Fruit fly (Drosophila melanogaster) whole organism, embryonic: Measurements from ENCODE around the gene CG5810.

ENCODE experiments used
- Abd-B ChIP-seq: fragments of 200-800 bp; sonication (Bioruptor generic); optimal IDR thresholded peaks from 2 replicates; lab custom pipeline; 2018; ENCODE audit warnings: missing biosample characterization, mild to moderate bottlenecking, missing genetic modification characterization, moderate library complexity
- CG13296 ChIP-seq: fragments of 200-800 bp; sonication (Bioruptor generic); optimal IDR thresholded peaks from 3 replicates; lab custom pipeline; 2018; ENCODE audit warnings: missing biosample characterization, mild to moderate bottlenecking, missing genetic modification characterization
- CG7271 ChIP-seq: fragments of 200-800 bp; sonication (Bioruptor generic); optimal IDR thresholded peaks from 2 replicates; lab custom pipeline; 2018; ENCODE audit warnings: missing biosample characterization, mild to moderate bottlenecking, missing genetic modification characterization, moderate library complexity
- Dref ChIP-seq: fragments of 200-800 bp; sonication (Bioruptor generic); IDR thresholded peaks from 2 replicates; pipeline ENCODE4 v1.3.6; 2022; ENCODE audit warnings: missing biosample characterization, missing genetic modification characterization
- Ets97D ChIP-seq: fragments of 200-800 bp; sonication (Bioruptor generic); optimal IDR thresholded peaks from 3 replicates; lab custom pipeline; 2016; ENCODE audit warnings: missing biosample characterization, missing genetic modification characterization
- HLHmδ ChIP-seq: fragments of 200-800 bp; sonication (Bioruptor generic); optimal IDR thresholded peaks from 2 replicates; lab custom pipeline; 2018; ENCODE audit warnings: missing biosample characterization, mild to moderate bottlenecking, missing genetic modification characterization, moderate library complexity
- Hr78 ChIP-seq, 2 experiments: fragments of 200-800 bp in 1 of 2; fragments of >200 bp in 1 of 2; sonication (Bioruptor generic) in 1 of 2; optimal IDR thresholded peaks; 2 replicates each; lab custom pipeline; 2017 to 2019; ENCODE audit warnings: missing biosample characterization in 2 of 2, missing genetic modification characterization in 2 of 2, mild to moderate bottlenecking in 1 of 2, moderate library complexity in 1 of 2
- Neu2 ChIP-seq: fragments of 200-800 bp; sonication (Bioruptor generic); optimal IDR thresholded peaks from 3 replicates; lab custom pipeline; 2016; ENCODE audit warnings: missing biosample characterization, missing genetic modification characterization, borderline replicate concordance
- Tbp ChIP-seq: fragments of >200 bp; optimal IDR thresholded peaks from 2 replicates; lab custom pipeline; 2018; ENCODE audit warnings: missing biosample characterization, missing genetic modification characterization
- hbn ChIP-seq: fragments of 200-800 bp; sonication (Bioruptor generic); IDR thresholded peaks from 2 replicates; pipeline ENCODE4 v1.3.6; 2022; ENCODE audit warnings: missing biosample characterization, missing genetic modification characterization; ENCODE audit not compliant: partially characterized antibody
- mld ChIP-seq: fragments of 200-800 bp; sonication (Bioruptor generic); IDR thresholded peaks from 3 replicates; pipeline ENCODE4 v1.3.6; 2022; ENCODE audit warnings: missing biosample characterization, missing genetic modification characterization; ENCODE audit not compliant: partially characterized antibody
- tio ChIP-seq: fragments of 200-800 bp; sonication (Bioruptor generic); optimal IDR thresholded peaks from 2 replicates; lab custom pipeline; 2017; ENCODE audit warnings: missing biosample characterization, missing genetic modification characterization, inconsistent platforms

- TF ChIP-seq mld (GFP tag; lab: Robert Waterston, UW) (no peak), Hr78 (GFP tag; optimal IDR thresholded peaks at IDR 0.05; lab: Kevin White, UChicago) (no peak), HLHmδ (GFP tag; lab: Kevin White, UChicago) (no peak), Tbp (no peak), tio (GFP tag; lab: Kevin White, UChicago) (no peak), hbn (GFP tag; lab: Robert Waterston, UW) (no peak), Neu2 (GFP tag; lab: Kevin White, UChicago) (no peak), Ets97D (GFP tag; lab: Kevin White, UChicago) (no peak), Dref (GFP tag; lab: Robert Waterston, UW) (no peak), CG13296 (GFP tag; lab: Kevin White, UChicago) (no peak), CG7271 (tag; lab: Kevin White, UChicago) (no peak), Abd-B (GFP tag; lab: Kevin White, UChicago) (no peak)
Measured at dm6 chr3R:21161042-21161532, 2.5 kb upstream of the CG5810 start, which contains the start of gene cDIP.
